Fruit fly (Drosophila melanogaster): ENCODE data around the gene RpL7.

RpL7 gene

dm6 chr2L:10220501-10221386, 19.9 kb downstream of the RpL7 start, which contains the start of the genes Npc1a and Prosalpha6 (continued):
- no peak for TF ChIP-seq CG9139 (GFP tag; optimal IDR thresholded peaks at IDR 0.05)

dm6 chr2L:10221387-10221705, 20.5 kb downstream of the RpL7 start:
- TF ChIP-seq CG6163 (GFP tag; IDR thresholded peaks at IDR 0.05) (no peak), OdsH (GFP tag; optimal IDR thresholded peaks at IDR 0.05) (no peak), topi (GFP tag; optimal IDR thresholded peaks at IDR 0.05) (no peak), vri (GFP tag; optimal IDR thresholded peaks at IDR 0.05) (no peak), ss (GFP tag; optimal IDR thresholded peaks at IDR 0.05) (no peak), CG4318 (GFP tag; optimal IDR thresholded peaks at IDR 0.05) (no peak), Sox102F (GFP tag; optimal IDR thresholded peaks at IDR 0.05) (no peak), CG32006 (GFP tag; optimal IDR thresholded peaks at IDR 0.05) (no peak), CG8119 (GFP tag; IDR thresholded peaks at IDR 0.05) (no peak), eg (GFP tag; IDR thresholded peaks at IDR 0.05) (no peak), CG16779 (tag; optimal IDR thresholded peaks at IDR 0.05) (no peak)

- TF ChIP-seq fkh (GFP tag; optimal IDR thresholded peaks at IDR 0.05), result peak; percentile 41
- no peak for TF ChIP-seq OdsH (GFP tag; optimal IDR thresholded peaks at IDR 0.05)
Observed at dm6 chr2L:10222550-10223231, 21.9 kb downstream of the RpL7 start, which contains the start of gene Bcs1. TSS of gene Bcs1 (plus strand) at chr2L:10222657.

- TF ChIP-seq CG1621 (tag; optimal IDR thresholded peaks at IDR 0.05) (no peak), cyc (GFP tag; optimal IDR thresholded peaks at IDR 0.05) (no peak), CG3032 (tag; optimal IDR thresholded peaks at IDR 0.05) (no peak), esn (GFP tag; optimal IDR thresholded peaks at IDR 0.05) (no peak), ss (GFP tag; optimal IDR thresholded peaks at IDR 0.05) (no peak), CG10669 (GFP tag; optimal IDR thresholded peaks at IDR 0.05) (no peak), eg (GFP tag; IDR thresholded peaks at IDR 0.05) (no peak), fd59A (GFP tag; optimal IDR thresholded peaks at IDR 0.05) (no peak), Gug (GFP tag; IDR thresholded peaks at IDR 0.05) (no peak), Eip75B (GFP tag; optimal IDR thresholded peaks at IDR 0.05) (no peak), Eip93F (GFP tag; optimal IDR thresholded peaks at IDR 0.05) (no peak), CG6854 (GFP tag; optimal IDR thresholded peaks at IDR 0.05) (no peak), Sox14 (GFP tag; optimal IDR thresholded peaks at IDR 0.05) (no peak), Ets96B (tag; optimal IDR thresholded peaks at IDR 0.05) (no peak), dsx (GFP tag; optimal IDR thresholded peaks at IDR 0.05; ENCODE audit: poor library complexity, severe bottlenecking) (no peak), dac (GFP tag; optimal IDR thresholded peaks at IDR 0.05) (no peak), Ets21C (GFP tag; optimal IDR thresholded peaks at IDR 0.05) (no peak), Smox (GFP tag; optimal IDR thresholded peaks at IDR 0.05) (no peak), CG8119 (GFP tag; IDR thresholded peaks at IDR 0.05) (no peak)
Observed at dm6 chr2L:10226213-10226723, 25.5 kb downstream of the RpL7 start.

- no peak for TF ChIP-seq Eip93F (GFP tag; optimal IDR thresholded peaks at IDR 0.05)
- TF ChIP-seq topi (GFP tag; optimal IDR thresholded peaks at IDR 0.05), result peak; percentile 2
- no peak for TF ChIP-seq Ets21C (GFP tag; optimal IDR thresholded peaks at IDR 0.05)
- TF ChIP-seq CG6276 (GFP tag; optimal IDR thresholded peaks at IDR 0.05), result no peak
- no peak for TF ChIP-seq Hr39 (GFP tag; optimal IDR thresholded peaks at IDR 0.05)
- no peak for TF ChIP-seq pdm3 (GFP tag; optimal IDR thresholded peaks at IDR 0.05)
- TF ChIP-seq Sox15 (GFP tag; optimal IDR thresholded peaks at IDR 0.05), result no peak
- TF ChIP-seq achi (GFP tag; optimal IDR thresholded peaks at IDR 0.05), result peak; percentile 35
- TF ChIP-seq Met (GFP tag; optimal IDR thresholded peaks at IDR 0.05), result peak; percentile 37
- no peak for TF ChIP-seq CG9139 (GFP tag; optimal IDR thresholded peaks at IDR 0.05)
- no peak for TF ChIP-seq CG6792 (GFP tag; optimal IDR thresholded peaks at IDR 0.05)
- no peak for TF ChIP-seq CG16779 (tag; optimal IDR thresholded peaks at IDR 0.05)
- no peak for TF ChIP-seq CG4318 (GFP tag; optimal IDR thresholded peaks at IDR 0.05)
- no peak for TF ChIP-seq CG34406 (GFP tag; optimal IDR thresholded peaks at IDR 0.05)
- TF ChIP-seq CG3919 (GFP tag; optimal IDR thresholded peaks at IDR 0.05), result no peak
- no peak for TF ChIP-seq CG8119 (GFP tag; IDR thresholded peaks at IDR 0.05)
- no peak for TF ChIP-seq Lpt (GFP tag; optimal IDR thresholded peaks at IDR 0.05)
- TF ChIP-seq CG10669 (GFP tag; optimal IDR thresholded peaks at IDR 0.05), result no peak
- TF ChIP-seq esn (GFP tag; optimal IDR thresholded peaks at IDR 0.05), result peak; percentile 32
Observed at dm6 chr2L:10226724-10227407, 26.1 kb downstream of the RpL7 start, which contains the start of gene CG5708. TSS of gene CG5708 (minus strand) at chr2L:10226808.
